Worm (Caenorhabditis elegans) whole organism, L4/young adult: ENCODE data around the gene C13G3.12.

Source experiments
- dao-5 ChIP-seq: sonication (generic microtip); optimal IDR thresholded peaks from 2 replicates; lab custom pipeline; 2016; ENCODE audit warnings: missing genotype, missing genetic modification characterization, moderate library complexity, missing compliant biosample characterization
- him-1 ChIP-seq: sonication (generic microtip); optimal IDR thresholded peaks from 2 replicates; lab custom pipeline; 2016; ENCODE audit warnings: missing genotype, missing genetic modification reagents, missing genetic modification characterization, missing compliant biosample characterization

- TF ChIP-seq dao-5 (tag; lab: Kevin White, UChicago): no peak
- TF ChIP-seq him-1 (tag; lab: Kevin White, UChicago): no peak
Observed at ce11 chrV:11061887-11062286, 39.2 kb upstream of the C13G3.12 start.
